Worm (Caenorhabditis elegans) whole organism, L2 larva: ENCODE data around the gene ceh-16.

ENCODE experiments used
- C34F6.9 ChIP-seq: fragments of 150-350 bp; optimal IDR thresholded peaks from 2 replicates; lab custom pipeline; 2014; ENCODE audit warnings: missing biosample characterization, missing genetic modification characterization
- Y55F3AM.14 ChIP-seq: fragments of 200-800 bp; sonication (Bioruptor generic); optimal IDR thresholded peaks from 2 replicates; lab custom pipeline; 2018; ENCODE audit warnings: mild to moderate bottlenecking, missing genetic modification characterization, missing compliant biosample characterization
- ama-1 ChIP-seq: fragments of 150-350 bp; optimal IDR thresholded peaks from 2 replicates; lab custom pipeline; 2018; ENCODE audit warnings: inconsistent platforms
- blmp-1 ChIP-seq: sonication (generic microtip); optimal IDR thresholded peaks from 2 replicates; lab custom pipeline; 2017; ENCODE audit warnings: missing genetic modification characterization, mild to moderate bottlenecking, missing compliant biosample characterization, antibody characterized with exemption, moderate library complexity; ENCODE audit not compliant: insufficient read depth
- ceh-16 ChIP-seq: fragments of 150-350 bp; optimal IDR thresholded peaks from 2 replicates; lab custom pipeline; 2014; ENCODE audit warnings: missing biosample characterization, missing genetic modification characterization
- ceh-82 ChIP-seq: fragments of 150-350 bp; optimal IDR thresholded peaks from 2 replicates; lab custom pipeline; 2014; ENCODE audit warnings: missing biosample characterization, missing genetic modification characterization
- crh-2 ChIP-seq: sonication (generic microtip); optimal IDR thresholded peaks from 2 replicates; lab custom pipeline; 2017; ENCODE audit warnings: missing biosample characterization, missing genetic modification characterization
- egl-27 ChIP-seq: sonication (generic microtip); optimal IDR thresholded peaks from 3 replicates; lab custom pipeline; 2017; ENCODE audit warnings: missing biosample characterization, missing genetic modification reagents, missing genetic modification characterization
- elt-1 ChIP-seq: fragments of 150-350 bp; optimal IDR thresholded peaks from 2 replicates; lab custom pipeline; 2014; ENCODE audit warnings: missing biosample characterization, missing genetic modification characterization
- fos-1 ChIP-seq: fragments of 150-350 bp; optimal IDR thresholded peaks from 2 replicates; lab custom pipeline; 2014; ENCODE audit warnings: missing biosample characterization, missing genetic modification characterization
- gmeb-1 ChIP-seq: fragments of 150-350 bp; optimal IDR thresholded peaks from 2 replicates; lab custom pipeline; 2014; ENCODE audit warnings: missing biosample characterization, missing genetic modification characterization
- lin-11 ChIP-seq: fragments of 150-350 bp; sonication (generic microtip); optimal IDR thresholded peaks from 2 replicates; lab custom pipeline; 2014; ENCODE audit warnings: missing biosample characterization, missing genetic modification characterization, inconsistent platforms, mixed read lengths
- lin-13 ChIP-seq: fragments of 150-350 bp; optimal IDR thresholded peaks from 2 replicates; lab custom pipeline; 2014; ENCODE audit warnings: missing biosample characterization, missing genetic modification reagents, missing genetic modification characterization
- lsy-2 ChIP-seq, 2 experiments: fragments of 150-350 bp in 1 of 2; sonication (generic microtip) in 1 of 2; optimal IDR thresholded peaks; 2 replicates each; lab custom pipeline; 2014 to 2017; ENCODE audit warnings: missing biosample characterization in 2 of 2, missing genetic modification characterization in 2 of 2
- mab-5 ChIP-seq: fragments of 150-350 bp; optimal IDR thresholded peaks from 2 replicates; lab custom pipeline; 2014; ENCODE audit warnings: missing biosample characterization, missing genetic modification characterization
- mbf-1 ChIP-seq: sonication (generic microtip); optimal IDR thresholded peaks from 2 replicates; lab custom pipeline; 2017; ENCODE audit warnings: missing biosample characterization, missing genetic modification characterization
- mdl-1 ChIP-seq, 2 experiments: fragments of 150-350 bp in 1 of 2; sonication (generic microtip) in 1 of 2; optimal IDR thresholded peaks; 2 replicates each; lab custom pipeline; 2017; ENCODE audit warnings: missing biosample characterization in 2 of 2, missing genetic modification characterization in 2 of 2
- nhr-10 ChIP-seq: sonication (generic microtip); optimal IDR thresholded peaks from 2 replicates; lab custom pipeline; 2017; ENCODE audit warnings: missing biosample characterization, missing genetic modification characterization
- nhr-11 ChIP-seq: fragments of 150-350 bp; optimal IDR thresholded peaks from 2 replicates; lab custom pipeline; 2014; ENCODE audit warnings: missing biosample characterization, missing genetic modification characterization
- nhr-129 ChIP-seq: fragments of 150-350 bp; optimal IDR thresholded peaks from 2 replicates; lab custom pipeline; 2014; ENCODE audit warnings: missing biosample characterization, missing genetic modification characterization
- nhr-21 ChIP-seq: fragments of 150-350 bp; optimal IDR thresholded peaks from 2 replicates; lab custom pipeline; 2014; ENCODE audit warnings: missing biosample characterization, missing genetic modification characterization
- nhr-23 ChIP-seq: fragments of 150-350 bp; optimal IDR thresholded peaks from 2 replicates; lab custom pipeline; 2014; ENCODE audit warnings: missing biosample characterization, missing genetic modification reagents, missing genetic modification characterization
- nhr-237 ChIP-seq: fragments of 150-350 bp; optimal IDR thresholded peaks from 2 replicates; lab custom pipeline; 2014; ENCODE audit warnings: missing biosample characterization, missing genetic modification characterization
- peb-1 ChIP-seq: fragments of 150-350 bp; optimal IDR thresholded peaks from 2 replicates; lab custom pipeline; 2014; ENCODE audit warnings: missing biosample characterization, missing genetic modification characterization
- sem-4 ChIP-seq: fragments of 150-350 bp; optimal IDR thresholded peaks from 2 replicates; lab custom pipeline; 2014; ENCODE audit warnings: missing biosample characterization, missing genetic modification reagents, missing genetic modification characterization
- skn-1 ChIP-seq: sonication (generic microtip); optimal IDR thresholded peaks from 2 replicates; lab custom pipeline; 2017; ENCODE audit warnings: missing biosample characterization, missing genetic modification characterization
- sma-3 ChIP-seq: sonication (generic microtip); optimal IDR thresholded peaks from 2 replicates; lab custom pipeline; 2016; ENCODE audit warnings: missing genetic modification reagents, missing genetic modification characterization, missing compliant biosample characterization
- sma-9 ChIP-seq, 2 experiments: fragments of 150-350 bp in 1 of 2; sonication (generic microtip) in 1 of 2; optimal IDR thresholded peaks; 2 replicates each; lab custom pipeline; 2014 to 2016; ENCODE audit warnings: missing genetic modification characterization in 2 of 2, mild to moderate bottlenecking in 1 of 2, missing biosample characterization in 1 of 2, missing compliant biosample characterization in 1 of 2, missing genetic modification reagents in 1 of 2, moderate library complexity in 1 of 2
- unc-39 ChIP-seq: fragments of 150-350 bp; optimal IDR thresholded peaks from 2 replicates; lab custom pipeline; 2014; ENCODE audit warnings: missing biosample characterization, missing genetic modification characterization
- unc-55 ChIP-seq: fragments of 150-350 bp; sonication (generic microtip); optimal IDR thresholded peaks from 3 replicates; lab custom pipeline; 2014; ENCODE audit warnings: missing biosample characterization, missing genetic modification reagents, missing genetic modification characterization
- unc-62 ChIP-seq: fragments of 150-350 bp; optimal IDR thresholded peaks from 2 replicates; lab custom pipeline; 2014; ENCODE audit warnings: missing biosample characterization, missing genetic modification reagents, missing genetic modification characterization
- zag-1 ChIP-seq: fragments of 150-350 bp; optimal IDR thresholded peaks from 2 replicates; lab custom pipeline; 2014; ENCODE audit warnings: missing biosample characterization, missing genetic modification characterization
- ztf-1 ChIP-seq: fragments of 200-800 bp; sonication (Bioruptor generic); conservative IDR thresholded peaks from 2 replicates; pipeline ENCODE4 v1.3.6; 2022; ENCODE audit warnings: missing genetic modification characterization, missing compliant biosample characterization
- ztf-11 ChIP-seq: sonication (generic microtip); optimal IDR thresholded peaks from 2 replicates; lab custom pipeline; 2017; ENCODE audit warnings: missing biosample characterization, missing genetic modification characterization
- ztf-4 ChIP-seq: fragments of 150-350 bp; optimal IDR thresholded peaks from 2 replicates; lab custom pipeline; 2014; ENCODE audit warnings: missing biosample characterization, missing genetic modification characterization

Gene ceh-16

ce11 chrIII:8628405-8628982 lies 6.0 kb downstream of the ceh-16 start, which contains the start of the genes polk-1 and gpr-1 (continued):
- TF ChIP-seq sma-9 (GFP tag; optimal IDR thresholded peaks at IDR 0.05; lab: Kevin White, UChicago) (no peak), sma-9 (tag; optimal IDR thresholded peaks at IDR 0.05; lab: Kevin White, UChicago) (no peak), ztf-1 (GFP tag; lab: Robert Waterston, UW) (no peak), Y55F3AM.14 (GFP tag; lab: Kevin White, UChicago) (no peak)

ce11 chrIII:8630833-8631232 lies 8.3 kb downstream of the ceh-16 start, which contains the start of gene dnj-10:
Gene dnj-10 (plus strand): TSS chrIII:8631165.
- TF ChIP-seq lsy-2 (tag; optimal IDR thresholded peaks at IDR 0.05; lab: Kevin White, UChicago) (peak; percentile 55 to 88), ztf-11 (tag; lab: Kevin White, UChicago) (no peak), nhr-129 (tag; lab: Kevin White, UChicago) (peak; percentile 19), lin-13 (GFP tag; lab: Kevin White, UChicago) (peak; percentile 53), lin-11 (peak; percentile 23), mbf-1 (tag; lab: Kevin White, UChicago) (no peak), unc-55 (GFP tag; lab: Kevin White, UChicago) (peak; percentile 88), sma-9 (GFP tag; optimal IDR thresholded peaks at IDR 0.05; lab: Kevin White, UChicago) (peak; percentile 55), sma-9 (tag; optimal IDR thresholded peaks at IDR 0.05; lab: Kevin White, UChicago) (no peak), nhr-23 (no peak), nhr-21 (tag; lab: Kevin White, UChicago) (no peak), sma-3 (GFP tag; lab: Kevin White, UChicago) (peak; percentile 41), fos-1 (peak; percentile 17), ama-1 (lab: Kevin White, UChicago) (no peak), C34F6.9 (tag; lab: Kevin White, UChicago) (peak; percentile 79), blmp-1 (tag; lab: Kevin White, UChicago) (no peak), ceh-16 (tag; lab: Kevin White, UChicago) (no peak), gmeb-1 (tag; lab: Kevin White, UChicago) (peak; percentile 89)
- TF ChIP-seq, all 48 proteins: peak for 10

- TF ChIP-seq lsy-2 (tag; optimal IDR thresholded peaks at IDR 0.05; lab: Kevin White, UChicago) (peak in 1 of 2 experiments; percentile 52), ceh-82 (tag; lab: Kevin White, UChicago) (no peak), mdl-1 (tag; optimal IDR thresholded peaks at IDR 0.05; lab: Kevin White, UChicago) (no peak), egl-27 (tag; lab: Kevin White, UChicago) (no peak), zag-1 (tag; lab: Kevin White, UChicago) (no peak), elt-1 (tag; lab: Kevin White, UChicago) (no peak), peb-1 (no peak), sem-4 (tag; lab: Kevin White, UChicago) (no peak), ztf-4 (tag; lab: Kevin White, UChicago) (no peak), unc-62 (GFP tag; lab: Kevin White, UChicago) (no peak), nhr-129 (tag; lab: Kevin White, UChicago) (peak; percentile 27), unc-39 (tag; lab: Kevin White, UChicago) (no peak), crh-2 (tag; lab: Kevin White, UChicago) (peak; percentile 23), sma-9 (GFP tag; optimal IDR thresholded peaks at IDR 0.05; lab: Kevin White, UChicago) (no peak), sma-9 (tag; optimal IDR thresholded peaks at IDR 0.05; lab: Kevin White, UChicago) (no peak), skn-1 (no peak), nhr-23 (no peak), unc-55 (GFP tag; lab: Kevin White, UChicago) (peak; percentile 15), nhr-21 (tag; lab: Kevin White, UChicago) (no peak), C34F6.9 (tag; lab: Kevin White, UChicago) (peak; percentile 36), nhr-237 (no peak), mab-5 (tag; lab: Kevin White, UChicago) (peak; percentile 78), nhr-11 (tag; lab: Kevin White, UChicago) (no peak), nhr-10 (tag; lab: Kevin White, UChicago) (no peak), ceh-16 (tag; lab: Kevin White, UChicago) (no peak)
Measured at ce11 chrIII:8636803-8637202, 14.3 kb downstream of the ceh-16 start.
